Fruit fly (Drosophila melanogaster): Measurements from ENCODE around the gene CG15471.

dm6 chrX:4782689-4783088 is at the start of gene CG15471:
- TF ChIP-seq CTCF (optimal IDR thresholded peaks at IDR 0.05) (no peak), CG8478 (optimal IDR thresholded peaks at IDR 0.05) (no peak)

Data from S2 (cell line).